Worm (Caenorhabditis elegans): Measurements from ENCODE around the gene cdf-1.

- TF ChIP-seq him-1 (tag; optimal IDR thresholded peaks at IDR 0.05) (no peak), dao-5 (tag; optimal IDR thresholded peaks at IDR 0.05) (no peak)
Measured at ce11 chrX:6552806-6553337, 47.9 kb upstream of the cdf-1 start, which contains the start of gene svh-2.

Measured in whole organism, L4/young adult.